Fruit fly (Drosophila melanogaster): ENCODE data around the gene CG44194.

Gene CG44194

dm6 chr3R:13015811-13016766, 18.6 kb upstream of the CG44194 start (continued):
- no peak for TF ChIP-seq kah (GFP tag; optimal IDR thresholded peaks at IDR 0.05)
- TF ChIP-seq dati (GFP tag; IDR thresholded peaks at IDR 0.05): no peak
- no peak for TF ChIP-seq eve (GFP tag; optimal IDR thresholded peaks at IDR 0.05)
- no peak for TF ChIP-seq CG17568 (GFP tag; optimal IDR thresholded peaks at IDR 0.05)
- no peak for TF ChIP-seq Bgb (GFP tag; IDR thresholded peaks at IDR 0.05; ENCODE audit: partially characterized antibody)
- TF ChIP-seq CG8924 (tag; optimal IDR thresholded peaks at IDR 0.05): no peak
- TF ChIP-seq pan (optimal IDR thresholded peaks at IDR 0.05): no peak
- peak in 1 of 2 experiments; percentile 4 for TF ChIP-seq pan (GFP tag; optimal IDR thresholded peaks at IDR 0.05 in 1 of 2, IDR thresholded peaks at IDR 0.05 in 1 of 2)
- TF ChIP-seq Adf1 (GFP tag; IDR thresholded peaks at IDR 0.05): peak; percentile 53
- TF ChIP-seq ATbp (GFP tag; optimal IDR thresholded peaks at IDR 0.05): no peak
- peak; percentile 20 for TF ChIP-seq mam (GFP tag; optimal IDR thresholded peaks at IDR 0.05)
- TF ChIP-seq sug (tag; optimal IDR thresholded peaks at IDR 0.05): peak; percentile 48
- no peak for TF ChIP-seq Elba2 (GFP tag; optimal IDR thresholded peaks at IDR 0.05)
- no peak for TF ChIP-seq Lhr (GFP tag; optimal IDR thresholded peaks at IDR 0.05)
- peak; percentile 39; the same call in 1 of the 3 replicates for TF ChIP-seq CG34422 (GFP tag; IDR thresholded peaks at IDR 0.05)
- TF ChIP-seq gt (GFP tag; IDR thresholded peaks at IDR 0.05): no peak
- TF ChIP-seq Nf-YC (tag; optimal IDR thresholded peaks at IDR 0.05): no peak
- TF ChIP-seq CG8359 (GFP tag; optimal IDR thresholded peaks at IDR 0.05; ENCODE audit: borderline replicate concordance): no peak
- peak; percentile 9; the same call in 1 of the 2 replicates for TF ChIP-seq bbx (GFP tag; IDR thresholded peaks at IDR 0.05; ENCODE audit: partially characterized antibody)
- TF ChIP-seq cwo (GFP tag; optimal IDR thresholded peaks at IDR 0.05): no peak
- no peak for TF ChIP-seq Optix (GFP tag; IDR thresholded peaks at IDR 0.05)
- TF ChIP-seq CG31365 (tag; optimal IDR thresholded peaks at IDR 0.05): no peak
- no peak for TF ChIP-seq TFAM (GFP tag; optimal IDR thresholded peaks at IDR 0.05)
- no peak for TF ChIP-seq stwl (tag; optimal IDR thresholded peaks at IDR 0.05)
- TF ChIP-seq CG10274 (GFP tag; optimal IDR thresholded peaks at IDR 0.05): no peak
- TF ChIP-seq BtbVII (GFP tag; optimal IDR thresholded peaks at IDR 0.05): no peak
- no peak for TF ChIP-seq kay (GFP tag; optimal IDR thresholded peaks at IDR 0.05)
- TF ChIP-seq z (GFP tag; IDR thresholded peaks at IDR 0.05): no peak
- no peak for TF ChIP-seq hth (optimal IDR thresholded peaks at IDR 0.05)
- no peak for TF ChIP-seq zfh1 (GFP tag; IDR thresholded peaks at IDR 0.05)
- TF ChIP-seq tin (GFP tag; optimal IDR thresholded peaks at IDR 0.05): no peak
- no peak for TF ChIP-seq CG7987 (GFP tag; optimal IDR thresholded peaks at IDR 0.05)
- no peak for TF ChIP-seq CG30431 (GFP tag; optimal IDR thresholded peaks at IDR 0.05)
- no peak for TF ChIP-seq vfl (GFP tag; optimal IDR thresholded peaks at IDR 0.05)
- peak; percentile 34; the same call in 1 of the 2 replicates for TF ChIP-seq rib (GFP tag; IDR thresholded peaks at IDR 0.05)
- TF ChIP-seq Drgx (GFP tag; IDR thresholded peaks at IDR 0.05): no peak; the same call in 1 of the 2 replicates
- TF ChIP-seq CG4707 (GFP tag; optimal IDR thresholded peaks at IDR 0.05): no peak
- peak; percentile 2 for TF ChIP-seq HmgD (GFP tag; optimal IDR thresholded peaks at IDR 0.05)
- no peak for TF ChIP-seq Hsf (GFP tag; optimal IDR thresholded peaks at IDR 0.05)
- no peak for TF ChIP-seq CG7357 (GFP tag; IDR thresholded peaks at IDR 0.05)
- no peak for TF ChIP-seq unc-4 (GFP tag; IDR thresholded peaks at IDR 0.05; ENCODE audit: partially characterized antibody)
- TF ChIP-seq dmrt11E (tag; optimal IDR thresholded peaks at IDR 0.05): peak; percentile 13
- peak; percentile 55 for TF ChIP-seq CG32532 (GFP tag; IDR thresholded peaks at IDR 0.05)
- TF ChIP-seq CG12391 (tag; optimal IDR thresholded peaks at IDR 0.05): no peak
- TF ChIP-seq Neu2 (GFP tag; optimal IDR thresholded peaks at IDR 0.05; ENCODE audit: borderline replicate concordance): no peak
- TF ChIP-seq Bdp1 (GFP tag; optimal IDR thresholded peaks at IDR 0.05): no peak
- TF ChIP-seq CoRest (tag; optimal IDR thresholded peaks at IDR 0.05): peak; percentile 18
- TF ChIP-seq lab (GFP tag; optimal IDR thresholded peaks at IDR 0.05): peak; percentile 20
- peak; percentile 57 for TF ChIP-seq lbe (GFP tag; optimal IDR thresholded peaks at IDR 0.05)

Measured in whole organism, embryonic.